Worm (Caenorhabditis elegans) whole organism, young adult: Measurements from ENCODE around the gene srh-39.

Source experiments
- B0336.3 ChIP-seq: fragments of 200-800 bp; sonication (Bioruptor generic); IDR thresholded peaks from 2 replicates; pipeline ENCODE4 v1.3.6; 2022; ENCODE audit warnings: missing genetic modification characterization, missing compliant biosample characterization
- C06A6.2 ChIP-seq: fragments of 200-800 bp; sonication (Bioruptor generic); conservative IDR thresholded peaks from 2 replicates; pipeline ENCODE4 v1.3.6; 2022; ENCODE audit warnings: missing genetic modification characterization, missing compliant biosample characterization
- C17E4.6 ChIP-seq: fragments of 200-800 bp; sonication (Bioruptor generic); IDR thresholded peaks from 2 replicates; pipeline ENCODE4 v1.3.6; 2022; ENCODE audit warnings: missing genetic modification reagents, missing genetic modification characterization, missing compliant biosample characterization
- F39B2.1 ChIP-seq: fragments of 200-800 bp; sonication (Bioruptor generic); IDR thresholded peaks from 2 replicates; pipeline ENCODE4 v1.3.6; 2022; ENCODE audit warnings: missing genetic modification reagents, missing genetic modification characterization, missing compliant biosample characterization
- F57A8.1 ChIP-seq: fragments of 200-800 bp; sonication (Bioruptor generic); optimal IDR thresholded peaks from 2 replicates; lab custom pipeline; 2018; ENCODE audit warnings: mild to moderate bottlenecking, missing genetic modification characterization, moderate library complexity, missing compliant biosample characterization
- T07F8.4 ChIP-seq: sonication (generic microtip); optimal IDR thresholded peaks from 2 replicates; lab custom pipeline; 2016; ENCODE audit warnings: mild to moderate bottlenecking, missing genetic modification characterization, moderate library complexity, missing compliant biosample characterization
- Y53F4B.3 ChIP-seq: fragments of 200-800 bp; sonication (Bioruptor generic); IDR thresholded peaks from 2 replicates; pipeline ENCODE4 v1.3.6; 2022; ENCODE audit warnings: missing genetic modification reagents, missing genetic modification characterization, missing compliant biosample characterization
- ZK185.1 ChIP-seq: sonication (generic microtip); optimal IDR thresholded peaks from 2 replicates; lab custom pipeline; 2016; ENCODE audit warnings: mild to moderate bottlenecking, missing genetic modification characterization, missing compliant biosample characterization; ENCODE audit not compliant: poor library complexity, severe bottlenecking
- ama-1 ChIP-seq, 3 experiments: fragments of 150-350 bp in 1 of 3; sonication (generic microtip) in 2 of 3; optimal IDR thresholded peaks; 2 replicates each; lab custom pipeline; 2014 to 2018; ENCODE audit warnings: missing biosample characterization in 2 of 3, missing genetic modification characterization in 2 of 3, missing genetic modification reagents in 2 of 3
- aptf-2 ChIP-seq: fragments of 200-800 bp; sonication (Bioruptor generic); conservative IDR thresholded peaks from 2 replicates; pipeline ENCODE4 v1.3.6; 2022; ENCODE audit warnings: missing genetic modification reagents, missing genetic modification characterization, missing compliant biosample characterization
- atf-7 ChIP-seq: sonication (generic microtip); optimal IDR thresholded peaks from 2 replicates; lab custom pipeline; 2017; ENCODE audit warnings: mild to moderate bottlenecking, missing genetic modification characterization, missing compliant biosample characterization
- athp-1 ChIP-seq: sonication (generic microtip); optimal IDR thresholded peaks from 2 replicates; lab custom pipeline; 2017; ENCODE audit warnings: mild to moderate bottlenecking, missing genetic modification characterization, missing compliant biosample characterization
- attf-5 ChIP-seq: fragments of 200-800 bp; sonication (Bioruptor generic); optimal IDR thresholded peaks from 2 replicates; lab custom pipeline; 2018; ENCODE audit warnings: mild to moderate bottlenecking, missing genetic modification characterization, missing compliant biosample characterization
- ceh-58 ChIP-seq: fragments of 200-800 bp; sonication (Bioruptor generic); IDR thresholded peaks from 2 replicates; pipeline ENCODE4 v1.3.6; 2022; ENCODE audit warnings: missing genetic modification characterization, missing compliant biosample characterization
- chd-7 ChIP-seq: sonication (generic microtip); optimal IDR thresholded peaks from 2 replicates; lab custom pipeline; 2016; ENCODE audit warnings: mild to moderate bottlenecking, missing genetic modification characterization, moderate library complexity, missing compliant biosample characterization
- ekl-4 ChIP-seq: fragments of 200-800 bp; sonication (Bioruptor generic); IDR thresholded peaks from 2 replicates; pipeline ENCODE4 v1.3.6; 2022; ENCODE audit warnings: missing genetic modification reagents, missing genetic modification characterization, missing compliant biosample characterization
- hlh-26 ChIP-seq: fragments of 200-800 bp; sonication (Bioruptor generic); conservative IDR thresholded peaks from 2 replicates; pipeline ENCODE4 v1.3.6; 2022; ENCODE audit warnings: missing genetic modification reagents, missing genetic modification characterization, missing compliant biosample characterization
- hrde-1 ChIP-seq: sonication (generic microtip); optimal IDR thresholded peaks from 2 replicates; lab custom pipeline; 2016; ENCODE audit warnings: missing genetic modification characterization, mild to moderate bottlenecking, missing compliant biosample characterization, moderate library complexity, missing genotype, missing genetic modification reagents, borderline replicate concordance
- lir-1 ChIP-seq: fragments of 200-800 bp; sonication (Bioruptor generic); conservative IDR thresholded peaks from 2 replicates; pipeline ENCODE4 v1.3.6; 2022; ENCODE audit warnings: missing genetic modification reagents, missing genetic modification characterization, missing compliant biosample characterization
- lsy-27 ChIP-seq: sonication (generic microtip); optimal IDR thresholded peaks from 2 replicates; lab custom pipeline; 2017; ENCODE audit warnings: missing genetic modification characterization, mild to moderate bottlenecking, missing compliant biosample characterization, antibody characterized with exemption, missing genotype, borderline replicate concordance; ENCODE audit not compliant: insufficient read depth
- madf-8 ChIP-seq: fragments of 200-800 bp; sonication (Bioruptor generic); conservative IDR thresholded peaks from 2 replicates; pipeline ENCODE4 v1.3.6; 2022; ENCODE audit warnings: missing genetic modification reagents, missing genetic modification characterization, missing compliant biosample characterization
- nfya-2 ChIP-seq: fragments of 200-800 bp; sonication (Bioruptor generic); IDR thresholded peaks from 2 replicates; pipeline ENCODE4 v1.3.6; 2022; ENCODE audit warnings: missing genetic modification reagents, missing genetic modification characterization, missing compliant biosample characterization
- nhr-120 ChIP-seq: fragments of 200-800 bp; sonication (Bioruptor generic); IDR thresholded peaks from 2 replicates; pipeline ENCODE4 v1.3.6; 2022; ENCODE audit warnings: missing genetic modification characterization, missing compliant biosample characterization
- sdz-38 ChIP-seq: sonication (generic microtip); optimal IDR thresholded peaks from 2 replicates; lab custom pipeline; 2016; ENCODE audit warnings: missing genotype, missing genetic modification characterization, missing compliant biosample characterization
- snpc-1.1 ChIP-seq: sonication (generic microtip); optimal IDR thresholded peaks from 2 replicates; lab custom pipeline; 2017; ENCODE audit warnings: missing genetic modification characterization, mild to moderate bottlenecking, missing compliant biosample characterization, antibody characterized with exemption, moderate library complexity, missing genotype, missing genetic modification reagents; ENCODE audit not compliant: insufficient read depth
- snpc-4 ChIP-seq, 5 experiments: fragments of 150-350 bp in 1 of 5; sonication (generic microtip) in 4 of 5; optimal IDR thresholded peaks; 2 replicates each; lab custom pipeline; 2014 to 2018; ENCODE audit warnings: missing genetic modification characterization in 5 of 5, missing biosample characterization in 3 of 5, antibody characterized with exemption in 2 of 5, mild to moderate bottlenecking in 2 of 5, missing compliant biosample characterization in 2 of 5, missing genotype in 2 of 5, moderate library complexity in 2 of 5, missing genetic modification reagents in 1 of 5
- sptf-2 ChIP-seq: fragments of 200-800 bp; sonication (Bioruptor generic); optimal IDR thresholded peaks from 2 replicates; lab custom pipeline; 2018; ENCODE audit warnings: mild to moderate bottlenecking, missing genetic modification characterization, missing compliant biosample characterization
- unc-62 ChIP-seq: fragments of 150-350 bp; optimal IDR thresholded peaks from 2 replicates; lab custom pipeline; 2014; ENCODE audit warnings: missing biosample characterization, missing genetic modification reagents, missing genetic modification characterization
- zfh-2 ChIP-seq: fragments of 200-800 bp; sonication (Bioruptor generic); conservative IDR thresholded peaks from 2 replicates; pipeline ENCODE4 v1.3.6; 2022; ENCODE audit warnings: missing genetic modification reagents, missing genetic modification characterization, missing compliant biosample characterization
- ztf-18 ChIP-seq: sonication (generic microtip); optimal IDR thresholded peaks from 2 replicates; lab custom pipeline; 2016; ENCODE audit warnings: missing genotype, mild to moderate bottlenecking, missing genetic modification characterization, missing compliant biosample characterization
- ztf-3 ChIP-seq: fragments of 200-800 bp; sonication (Bioruptor generic); optimal IDR thresholded peaks from 2 replicates; lab custom pipeline; 2018; ENCODE audit warnings: mild to moderate bottlenecking, missing genetic modification characterization, missing compliant biosample characterization

The srh-39 gene

DNA sequence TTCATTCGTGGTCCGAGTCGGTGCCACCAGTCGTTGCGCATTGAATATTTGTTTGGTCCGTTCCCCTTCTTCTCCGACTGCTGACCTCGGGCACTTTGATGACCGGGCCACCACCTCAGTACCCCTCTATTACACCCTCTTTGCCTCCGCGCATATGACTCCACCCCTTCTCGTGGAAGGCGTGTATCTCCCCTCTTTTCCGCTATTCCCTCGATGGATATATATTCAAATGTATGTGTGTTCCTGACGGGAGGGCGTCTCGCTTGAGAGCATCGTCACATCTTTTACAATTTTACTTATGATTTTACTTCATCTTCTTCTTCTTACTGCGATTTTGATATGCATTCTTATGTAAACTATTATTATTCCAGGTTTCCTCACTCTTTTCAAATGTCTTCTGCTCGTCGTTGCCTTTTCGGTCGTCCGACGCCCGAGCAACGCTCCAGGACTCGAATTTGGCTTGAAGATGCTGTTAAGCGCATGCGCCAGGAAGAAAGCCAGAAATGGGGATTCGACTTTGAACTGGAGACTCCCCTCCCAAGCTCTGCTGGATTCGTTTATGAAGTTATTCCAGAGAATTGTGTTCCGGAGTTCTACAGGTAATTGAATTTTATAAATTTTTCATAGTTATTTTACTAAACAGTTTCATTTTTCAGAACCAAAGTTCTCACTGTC is 45.6 kb upstream of the srh-39 start, which contains the start of gene cki-1:
TSS of gene cki-1 (plus strand) at position 372 of the 675 bp plus-strand sequence.
- TF ChIP-seq ZK185.1 (tag; lab: Kevin White, UChicago) (no peak), ekl-4 (no peak), chd-7 (tag; lab: Kevin White, UChicago) (no peak), zfh-2 (GFP tag; lab: Robert Waterston, UW) (peak; percentile 42; the same call in 1 of the 2 replicates)

- TF ChIP-seq C06A6.2 (GFP tag; lab: Robert Waterston, UW) (no peak), unc-62 (GFP tag; lab: Kevin White, UChicago) (no peak), F39B2.1 (GFP tag; lab: Robert Waterston, UW) (no peak), ztf-3 (GFP tag; lab: Kevin White, UChicago) (no peak), hlh-26 (no peak), lir-1 (GFP tag; lab: Robert Waterston, UW) (no peak), Y53F4B.3 (GFP tag; lab: Robert Waterston, UW) (no peak), attf-5 (GFP tag; lab: Kevin White, UChicago) (no peak), ztf-18 (tag; lab: Kevin White, UChicago) (no peak), athp-1 (tag; lab: Kevin White, UChicago) (no peak), madf-8 (no peak), atf-7 (tag; lab: Kevin White, UChicago) (no peak), lsy-27 (tag; lab: Kevin White, UChicago) (no peak), snpc-4 (GFP tag; optimal IDR thresholded peaks at IDR 0.05; lab: Kevin White, UChicago) (no peak), snpc-4 (tag; optimal IDR thresholded peaks at IDR 0.05; lab: Kevin White, UChicago) (no peak), T07F8.4 (tag; lab: Kevin White, UChicago) (no peak)
- TF ChIP-seq, all 124 proteins: peak for 0
These were observed 45.0 kb upstream of the srh-39 start for ce11 chrII:7810162-7810868.

DNA sequence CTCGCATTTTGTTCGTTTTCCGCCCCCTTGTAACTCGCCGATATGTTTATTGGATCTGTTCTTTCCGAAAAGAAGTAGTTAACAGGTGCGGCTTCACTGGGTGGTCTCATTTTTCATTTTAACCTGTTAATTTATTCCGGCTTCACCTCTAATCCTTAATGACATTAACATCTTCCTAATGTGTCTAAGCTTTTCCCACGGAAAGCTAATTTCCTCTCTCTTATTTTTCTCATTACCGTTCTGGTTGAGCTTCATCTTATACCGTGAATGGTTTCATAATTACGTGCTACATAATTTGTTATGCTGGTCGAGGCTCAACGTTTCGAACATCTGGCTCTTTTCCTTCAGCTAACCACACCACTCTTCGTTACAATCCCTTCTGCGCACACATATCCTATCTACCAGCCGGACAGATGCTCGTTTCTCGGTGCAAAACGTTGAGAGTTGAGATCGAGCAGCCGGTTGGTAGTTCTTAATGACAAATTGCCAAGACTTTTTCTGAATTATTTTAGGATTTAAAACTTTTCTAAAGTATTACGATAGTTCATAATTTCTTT is 44.1 kb upstream of the srh-39 start:
- no peak for TF ChIP-seq F57A8.1 (GFP tag; lab: Kevin White, UChicago)
- no peak for TF ChIP-seq nfya-2 (GFP tag; lab: Robert Waterston, UW)
- no peak for TF ChIP-seq ama-1 (optimal IDR thresholded peaks at IDR 0.05; lab: Kevin White, UChicago)
- TF ChIP-seq ama-1 (GFP tag; optimal IDR thresholded peaks at IDR 0.05; lab: Kevin White, UChicago), result no peak
- no peak for TF ChIP-seq sptf-2 (GFP tag; lab: Kevin White, UChicago)
- no peak for TF ChIP-seq ceh-58 (GFP tag; lab: Robert Waterston, UW)
- TF ChIP-seq C17E4.6 (GFP tag; lab: Robert Waterston, UW), result no peak
- no peak for TF ChIP-seq snpc-1.1 (tag; lab: Kevin White, UChicago)
- TF ChIP-seq B0336.3, result no peak
- no peak for TF ChIP-seq hrde-1 (tag; lab: Kevin White, UChicago)
- no peak for TF ChIP-seq nhr-120 (GFP tag; lab: Robert Waterston, UW)
- no peak for TF ChIP-seq aptf-2 (GFP tag; lab: Robert Waterston, UW)
- no peak for TF ChIP-seq sdz-38 (tag; lab: Kevin White, UChicago)
- no peak for TF ChIP-seq snpc-4 (GFP tag; optimal IDR thresholded peaks at IDR 0.05; lab: Kevin White, UChicago)
- TF ChIP-seq snpc-4 (tag; optimal IDR thresholded peaks at IDR 0.05; lab: Kevin White, UChicago), result no peak
- TF ChIP-seq, all 124 proteins: peak for 0
